Fruit fly (Drosophila melanogaster): ENCODE data around the gene CG4678.

DNA sequence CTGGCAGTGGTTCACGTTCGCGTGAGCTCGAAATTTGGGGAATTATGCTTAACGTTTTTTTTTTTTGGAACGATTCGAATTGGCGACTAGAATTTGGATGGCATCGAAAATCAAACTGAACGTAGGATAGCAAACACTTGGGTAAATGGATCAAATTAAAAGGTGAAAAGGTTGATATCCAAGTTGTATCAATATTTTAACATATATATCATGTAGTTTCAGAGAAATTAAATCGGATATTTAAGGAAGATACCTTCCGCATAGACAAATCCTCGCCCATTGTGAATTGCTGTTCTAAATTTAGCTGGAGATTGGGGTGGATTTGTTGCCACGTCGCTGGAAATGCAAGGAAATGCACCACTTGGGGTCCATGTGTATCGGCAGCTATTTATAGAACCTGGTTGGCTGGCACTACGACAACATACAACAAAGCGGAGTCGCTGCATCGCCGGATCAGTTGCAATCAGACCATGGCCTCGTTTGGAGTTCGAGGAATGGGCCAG, 17.0 kb upstream of the CG4678 start, which contains the start of the genes CG13010 and sing:
- TF ChIP-seq psq (optimal IDR thresholded peaks at IDR 0.05) = no peak
- TF ChIP-seq Dll (optimal IDR thresholded peaks at IDR 0.05) = no peak
- no peak for TF ChIP-seq pan (optimal IDR thresholded peaks at IDR 0.05)
- no peak for TF ChIP-seq CG8478 (optimal IDR thresholded peaks at IDR 0.05)
- TF ChIP-seq EcR (GFP tag; optimal IDR thresholded peaks at IDR 0.05) = no peak

Measured in whole organism.